Worm (Caenorhabditis elegans) whole organism, young adult: ENCODE data around the gene siah-1.

Experiments used
- C17E4.6 ChIP-seq: fragments of 200-800 bp; sonication (Bioruptor generic); IDR thresholded peaks from 2 replicates; pipeline ENCODE4 v1.3.6; 2022; ENCODE audit warnings: missing genetic modification reagents, missing genetic modification characterization, missing compliant biosample characterization
- F23B12.7 ChIP-seq: sonication (generic microtip); optimal IDR thresholded peaks from 2 replicates; lab custom pipeline; 2017; ENCODE audit warnings: missing genetic modification characterization, mild to moderate bottlenecking, missing compliant biosample characterization, antibody characterized with exemption, moderate library complexity; ENCODE audit not compliant: insufficient read depth
- K12H6.12 ChIP-seq: fragments of 200-800 bp; sonication (Bioruptor generic); optimal IDR thresholded peaks from 2 replicates; lab custom pipeline; 2018; ENCODE audit warnings: mild to moderate bottlenecking, missing genetic modification characterization, missing compliant biosample characterization
- T07F8.4 ChIP-seq: sonication (generic microtip); optimal IDR thresholded peaks from 2 replicates; lab custom pipeline; 2016; ENCODE audit warnings: mild to moderate bottlenecking, missing genetic modification characterization, moderate library complexity, missing compliant biosample characterization
- Y56A3A.18 ChIP-seq: fragments of 200-800 bp; sonication (Bioruptor generic); IDR thresholded peaks from 2 replicates; pipeline ENCODE4 v1.3.6; 2022; ENCODE audit warnings: missing genetic modification reagents, missing genetic modification characterization, missing compliant biosample characterization
- aptf-3 ChIP-seq: fragments of 200-800 bp; sonication (Bioruptor generic); IDR thresholded peaks from 2 replicates; pipeline ENCODE4 v1.3.6; 2022; ENCODE audit warnings: missing genetic modification characterization, missing compliant biosample characterization
- atf-7 ChIP-seq: sonication (generic microtip); optimal IDR thresholded peaks from 2 replicates; lab custom pipeline; 2017; ENCODE audit warnings: mild to moderate bottlenecking, missing genetic modification characterization, missing compliant biosample characterization
- attf-5 ChIP-seq: fragments of 200-800 bp; sonication (Bioruptor generic); optimal IDR thresholded peaks from 2 replicates; lab custom pipeline; 2018; ENCODE audit warnings: mild to moderate bottlenecking, missing genetic modification characterization, missing compliant biosample characterization
- bed-2 ChIP-seq: fragments of 200-800 bp; sonication (Bioruptor generic); IDR thresholded peaks from 2 replicates; pipeline ENCODE4 v1.3.6; 2022; ENCODE audit warnings: missing genetic modification reagents, missing genetic modification characterization, missing compliant biosample characterization
- cebp-2 ChIP-seq: fragments of 200-800 bp; sonication (Bioruptor generic); IDR thresholded peaks from 2 replicates; pipeline ENCODE4 v1.3.6; 2022; ENCODE audit warnings: missing genetic modification characterization, missing compliant biosample characterization
- ceh-100 ChIP-seq: fragments of 200-800 bp; sonication (Bioruptor generic); IDR thresholded peaks from 2 replicates; pipeline ENCODE4 v1.3.6; 2022; ENCODE audit warnings: missing genetic modification reagents, missing genetic modification characterization, missing compliant biosample characterization
- ceh-79 ChIP-seq: sonication (generic microtip); optimal IDR thresholded peaks from 2 replicates; lab custom pipeline; 2017; ENCODE audit warnings: mild to moderate bottlenecking, missing genetic modification characterization, missing compliant biosample characterization
- efl-1 ChIP-seq: fragments of 150-350 bp; optimal IDR thresholded peaks from 2 replicates; lab custom pipeline; 2014; ENCODE audit warnings: missing biosample characterization, missing genetic modification reagents, missing genetic modification characterization
- ekl-4 ChIP-seq: fragments of 200-800 bp; sonication (Bioruptor generic); IDR thresholded peaks from 2 replicates; pipeline ENCODE4 v1.3.6; 2022; ENCODE audit warnings: missing genetic modification reagents, missing genetic modification characterization, missing compliant biosample characterization
- ets-4 ChIP-seq: fragments of 200-800 bp; sonication (Bioruptor generic); optimal IDR thresholded peaks from 2 replicates; lab custom pipeline; 2018; ENCODE audit warnings: mild to moderate bottlenecking, missing genetic modification characterization, missing compliant biosample characterization
- him-1 ChIP-seq: sonication (generic microtip); optimal IDR thresholded peaks from 2 replicates; lab custom pipeline; 2016; ENCODE audit warnings: missing genotype, missing genetic modification reagents, missing genetic modification characterization, missing compliant biosample characterization
- hmg-1.2 ChIP-seq: fragments of 200-800 bp; sonication (Bioruptor generic); IDR thresholded peaks from 2 replicates; pipeline ENCODE4 v1.3.6; 2022; ENCODE audit warnings: missing genetic modification reagents, missing genetic modification characterization, missing compliant biosample characterization
- hrde-1 ChIP-seq: sonication (generic microtip); optimal IDR thresholded peaks from 2 replicates; lab custom pipeline; 2016; ENCODE audit warnings: missing genetic modification characterization, mild to moderate bottlenecking, missing compliant biosample characterization, moderate library complexity, missing genotype, missing genetic modification reagents, borderline replicate concordance
- lag-1 ChIP-seq: fragments of 200-800 bp; sonication (Bioruptor generic); IDR thresholded peaks from 2 replicates; pipeline ENCODE4 v1.3.6; 2022; ENCODE audit warnings: missing genetic modification reagents, missing genetic modification characterization, missing compliant biosample characterization
- mcd-1 ChIP-seq: fragments of 200-800 bp; sonication (Bioruptor generic); IDR thresholded peaks from 2 replicates; pipeline ENCODE4 v1.3.6; 2022; ENCODE audit warnings: missing genetic modification reagents, missing genetic modification characterization, missing compliant biosample characterization
- nhr-80 ChIP-seq: sonication (generic microtip); optimal IDR thresholded peaks from 2 replicates; lab custom pipeline; 2016; ENCODE audit warnings: missing genetic modification characterization, missing compliant biosample characterization
- rec-8 ChIP-seq, 2 experiments: sonication (generic microtip); optimal IDR thresholded peaks; 2 replicates each; lab custom pipeline; 2016; ENCODE audit warnings: mild to moderate bottlenecking in 2 of 2, missing genetic modification characterization in 2 of 2, missing genetic modification reagents in 2 of 2, missing genotype in 2 of 2, missing biosample characterization in 1 of 2, missing compliant biosample characterization in 1 of 2, moderate library complexity in 1 of 2
- sdz-38 ChIP-seq: sonication (generic microtip); optimal IDR thresholded peaks from 2 replicates; lab custom pipeline; 2016; ENCODE audit warnings: missing genotype, missing genetic modification characterization, missing compliant biosample characterization
- snpc-1.3 ChIP-seq: sonication (generic microtip); optimal IDR thresholded peaks from 2 replicates; lab custom pipeline; 2017; ENCODE audit warnings: missing genetic modification characterization, mild to moderate bottlenecking, missing compliant biosample characterization, antibody characterized with exemption, moderate library complexity, missing genotype, missing genetic modification reagents; ENCODE audit not compliant: insufficient read depth
- tlf-1 ChIP-seq: fragments of 200-800 bp; sonication (Bioruptor generic); optimal IDR thresholded peaks from 2 replicates; lab custom pipeline; 2018; ENCODE audit warnings: mild to moderate bottlenecking, missing genetic modification characterization, missing compliant biosample characterization
- ztf-26 ChIP-seq: sonication (generic microtip); optimal IDR thresholded peaks from 2 replicates; lab custom pipeline; 2017; ENCODE audit warnings: missing genetic modification characterization, missing compliant biosample characterization

Gene siah-1

ce11 chrIV:3752276-3752675, 8.4 kb downstream of the siah-1 start:
- TF ChIP-seq aptf-3 (GFP tag; lab: Robert Waterston, UW), result no peak
- peak; percentile 4 for TF ChIP-seq efl-1 (GFP tag; lab: Kevin White, UChicago)
- peak; percentile 49; the same call in 1 of the 2 replicates for TF ChIP-seq hmg-1.2 (GFP tag; lab: Robert Waterston, UW)

- no peak for TF ChIP-seq lag-1
- TF ChIP-seq ceh-100 (GFP tag; lab: Robert Waterston, UW), result no peak
- TF ChIP-seq, all 124 proteins: peak for 0
Observed at ce11 chrIV:3755355-3755754, 11.5 kb downstream of the siah-1 start, which contains the start of gene Y37E11AR.7. Gene Y37E11AR.7, minus strand, starts transcription at chrIV:3755455.

ce11 chrIV:3755921-3756320, 12.1 kb downstream of the siah-1 start, which contains the start of gene best-20:
Gene best-20, plus strand, starts transcription at chrIV:3756221.
- TF ChIP-seq ekl-4 (GFP tag; lab: Robert Waterston, UW) (no peak), Y56A3A.18 (GFP tag; lab: Robert Waterston, UW) (no peak), ceh-79 (tag; lab: Kevin White, UChicago) (no peak), F23B12.7 (no peak), sdz-38 (tag; lab: Kevin White, UChicago) (no peak), attf-5 (GFP tag; lab: Kevin White, UChicago) (no peak)

- no peak for TF ChIP-seq ets-4 (GFP tag; lab: Kevin White, UChicago)
- no peak for TF ChIP-seq T07F8.4 (tag; lab: Kevin White, UChicago)
- TF ChIP-seq ztf-26 (tag; lab: Kevin White, UChicago), result no peak
- TF ChIP-seq nhr-80 (tag; lab: Kevin White, UChicago), result no peak
- no peak for TF ChIP-seq snpc-1.3 (tag; lab: Kevin White, UChicago)
- TF ChIP-seq, all 124 proteins: peak for 0
Observed at ce11 chrIV:3759823-3760222, 16.0 kb downstream of the siah-1 start.

- TF ChIP-seq atf-7 (tag; lab: Kevin White, UChicago), result no peak
- TF ChIP-seq C17E4.6 (GFP tag; lab: Robert Waterston, UW), result no peak
- no peak for TF ChIP-seq rec-8 (tag; optimal IDR thresholded peaks at IDR 0.05; lab: Kevin White, UChicago)
- TF ChIP-seq mcd-1 (GFP tag; lab: Robert Waterston, UW), result no peak
- TF ChIP-seq attf-5 (GFP tag; lab: Kevin White, UChicago), result no peak
- no peak for TF ChIP-seq K12H6.12
Observed at ce11 chrIV:3764012-3764549, 20.2 kb downstream of the siah-1 start.

- TF ChIP-seq cebp-2 (GFP tag; lab: Robert Waterston, UW) (no peak), tlf-1 (GFP tag; lab: Kevin White, UChicago) (no peak), bed-2 (no peak), ceh-100 (GFP tag; lab: Robert Waterston, UW) (no peak)
Observed at ce11 chrIV:3765457-3765856, 21.6 kb downstream of the siah-1 start.

- no peak for TF ChIP-seq him-1 (tag; lab: Kevin White, UChicago)
- TF ChIP-seq lag-1, result no peak
- TF ChIP-seq hrde-1 (tag; lab: Kevin White, UChicago), result no peak
- TF ChIP-seq tlf-1 (GFP tag; lab: Kevin White, UChicago), result no peak
- TF ChIP-seq ceh-79 (tag; lab: Kevin White, UChicago), result no peak
Observed at ce11 chrIV:3766589-3766988, 22.7 kb downstream of the siah-1 start, which contains the start of gene vab-2. Gene vab-2, minus strand, starts transcription at chrIV:3766826.
